Fruit fly (Drosophila melanogaster) whole organism, embryonic: ENCODE measurements around the gene CenB1A.

Experiments
- Ada2b ChIP-seq: fragments of 200-800 bp; sonication (Bioruptor generic); IDR thresholded peaks from 2 replicates; pipeline ENCODE4 v1.3.6; 2022; ENCODE audit warnings: missing biosample characterization, missing genetic modification characterization
- Awh ChIP-seq: fragments of 200-800 bp; sonication (Bioruptor generic); IDR thresholded peaks from 2 replicates; pipeline ENCODE4, ENCODE4 v1.3.6; 2022; ENCODE audit warnings: missing biosample characterization, missing genetic modification characterization
- Bgb ChIP-seq: fragments of 200-800 bp; sonication (Bioruptor generic); IDR thresholded peaks from 2 replicates; pipeline ENCODE4 v1.3.6; 2022; ENCODE audit warnings: missing biosample characterization, missing genetic modification characterization; ENCODE audit not compliant: partially characterized antibody
- CG10209 ChIP-seq: fragments of 200-800 bp; sonication (Bioruptor generic); optimal IDR thresholded peaks from 3 replicates; lab custom pipeline; 2017; ENCODE audit warnings: missing biosample characterization, mild to moderate bottlenecking, missing genetic modification characterization, missing genetic modification reagents
- CG11695 ChIP-seq: fragments of 200-800 bp; sonication (Bioruptor generic); IDR thresholded peaks from 3 replicates; pipeline ENCODE4 v1.3.6; 2022; ENCODE audit warnings: missing biosample characterization, missing genetic modification characterization
- CG11723 ChIP-seq: fragments of 200-800 bp; sonication (Bioruptor generic); optimal IDR thresholded peaks from 2 replicates; lab custom pipeline; 2017; ENCODE audit warnings: missing biosample characterization, mild to moderate bottlenecking, missing genetic modification characterization
- CG1233 ChIP-seq: fragments of 200-800 bp; sonication (Bioruptor generic); optimal IDR thresholded peaks from 4 replicates; lab custom pipeline; 2018; ENCODE audit warnings: missing biosample characterization, mild to moderate bottlenecking, missing genetic modification characterization
- CG17186 ChIP-seq: fragments of 200-800 bp; sonication (Bioruptor generic); optimal IDR thresholded peaks from 3 replicates; lab custom pipeline; 2017; ENCODE audit warnings: missing biosample characterization, missing genetic modification reagents, missing genetic modification characterization
- CG17568 ChIP-seq: fragments of 200-800 bp; sonication (Bioruptor generic); optimal IDR thresholded peaks from 2 replicates; lab custom pipeline; 2018; ENCODE audit warnings: missing biosample characterization, mild to moderate bottlenecking, missing genetic modification characterization, moderate library complexity
- CG1792 ChIP-seq: fragments of 200-800 bp; sonication (Bioruptor generic); optimal IDR thresholded peaks from 2 replicates; lab custom pipeline; 2016; ENCODE audit warnings: missing biosample characterization, missing genetic modification characterization
- CG18476 ChIP-seq: fragments of 200-800 bp; sonication (Bioruptor generic); optimal IDR thresholded peaks from 2 replicates; lab custom pipeline; 2016; ENCODE audit warnings: missing biosample characterization, mild to moderate bottlenecking, missing genetic modification characterization
- CG2199 ChIP-seq: fragments of 200-800 bp; sonication (Bioruptor generic); IDR thresholded peaks from 3 replicates; pipeline ENCODE4 v1.3.6; 2022; ENCODE audit warnings: missing biosample characterization, missing genetic modification characterization
- CG2678 ChIP-seq: fragments of 200-800 bp; sonication (Bioruptor generic); optimal IDR thresholded peaks from 3 replicates; lab custom pipeline; 2019; ENCODE audit warnings: missing biosample characterization, mild to moderate bottlenecking, missing genetic modification characterization, moderate library complexity
- CG3726 ChIP-seq: fragments of 200-800 bp; sonication (Bioruptor generic); IDR thresholded peaks from 3 replicates; pipeline ENCODE4, ENCODE4 v1.3.6; 2022; ENCODE audit warnings: missing biosample characterization, missing genetic modification characterization
- CG42726 ChIP-seq: fragments of 200-800 bp; sonication (Bioruptor generic); IDR thresholded peaks from 2 replicates; pipeline ENCODE4 v1.3.6; 2022; ENCODE audit warnings: missing biosample characterization, missing genetic modification characterization; ENCODE audit not compliant: partially characterized antibody
- CG4707 ChIP-seq: fragments of 200-800 bp; sonication (Bioruptor generic); optimal IDR thresholded peaks from 2 replicates; lab custom pipeline; 2018; ENCODE audit warnings: missing biosample characterization, mild to moderate bottlenecking, missing genetic modification characterization, moderate library complexity
- CG6854 ChIP-seq: fragments of 200-800 bp; sonication (Bioruptor generic); optimal IDR thresholded peaks from 3 replicates; lab custom pipeline; 2017; ENCODE audit warnings: missing biosample characterization, mild to moderate bottlenecking, missing genetic modification characterization
- CG7963 ChIP-seq: fragments of 200-800 bp; sonication (Bioruptor generic); IDR thresholded peaks from 3 replicates; pipeline ENCODE4 v1.3.6; 2022; ENCODE audit warnings: missing biosample characterization, missing genetic modification characterization; ENCODE audit not compliant: partially characterized antibody
- CG9437 ChIP-seq: fragments of 200-800 bp; sonication (Bioruptor generic); optimal IDR thresholded peaks from 2 replicates; lab custom pipeline; 2018; ENCODE audit warnings: missing biosample characterization, mild to moderate bottlenecking, missing genetic modification characterization
- CG9609 ChIP-seq: fragments of 200-800 bp; sonication (Bioruptor generic); optimal IDR thresholded peaks from 3 replicates; lab custom pipeline; 2016; ENCODE audit warnings: missing biosample characterization, missing genetic modification characterization
- CG9817 ChIP-seq: fragments of 200-800 bp; sonication (Bioruptor generic); optimal IDR thresholded peaks from 2 replicates; lab custom pipeline; 2018; ENCODE audit warnings: missing biosample characterization, mild to moderate bottlenecking, missing genetic modification characterization, moderate library complexity
- Dbx ChIP-seq: fragments of 200-800 bp; sonication (Bioruptor generic); IDR thresholded peaks from 3 replicates; pipeline ENCODE4 v1.3.6; 2022; ENCODE audit warnings: missing biosample characterization, missing genetic modification characterization
- Deaf1 ChIP-seq: fragments of 200-800 bp; optimal IDR thresholded peaks from 3 replicates; lab custom pipeline; 2019; ENCODE audit warnings: missing biosample characterization, mild to moderate bottlenecking, missing genetic modification characterization, moderate library complexity
- Dip2 ChIP-seq: fragments of 200-800 bp; sonication (Bioruptor generic); IDR thresholded peaks from 2 replicates; pipeline ENCODE4 v1.3.6; 2022; ENCODE audit warnings: missing biosample characterization, missing genetic modification characterization
- Ets65A ChIP-seq: fragments of 200-800 bp; sonication (Bioruptor generic); peaks from one replicate; lab custom pipeline; 2016; ENCODE audit warnings: missing biosample characterization, missing genetic modification characterization
- Lim3 ChIP-seq: fragments of 200-800 bp; sonication (Bioruptor generic); IDR thresholded peaks from 2 replicates; pipeline ENCODE4 v1.3.6; 2022; ENCODE audit warnings: missing biosample characterization, missing genetic modification characterization
- Mad ChIP-seq: fragments of 200-800 bp; sonication (Bioruptor generic); optimal IDR thresholded peaks from 2 replicates; lab custom pipeline; 2016; ENCODE audit warnings: missing biosample characterization, missing genetic modification characterization
- Max ChIP-seq: fragments of 200-800 bp; sonication (Bioruptor generic); optimal IDR thresholded peaks from 2 replicates; lab custom pipeline; 2016; ENCODE audit warnings: missing biosample characterization, mild to moderate bottlenecking, missing genetic modification characterization
- NFAT ChIP-seq: fragments of 200-800 bp; sonication (Bioruptor generic); IDR thresholded peaks from 2 replicates; pipeline ENCODE4 v1.3.6; 2022; ENCODE audit warnings: missing biosample characterization, missing genetic modification characterization
- Optix ChIP-seq: fragments of 200-800 bp; sonication (Bioruptor generic); IDR thresholded peaks from 3 replicates; pipeline ENCODE4 v1.3.6; 2022; ENCODE audit warnings: missing biosample characterization, missing genetic modification characterization
- Rfx ChIP-seq: fragments of 200-800 bp; sonication (Bioruptor generic); IDR thresholded peaks from 2 replicates; pipeline ENCODE4 v1.3.6; 2022; ENCODE audit warnings: missing biosample characterization, missing genetic modification characterization
- Sry-β ChIP-seq: fragments of 200-800 bp; sonication (Bioruptor generic); optimal IDR thresholded peaks from 2 replicates; lab custom pipeline; 2018; ENCODE audit warnings: missing biosample characterization, mild to moderate bottlenecking, missing genetic modification characterization, moderate library complexity
- bab2 ChIP-seq: fragments of 200-800 bp; sonication (Bioruptor generic); optimal IDR thresholded peaks from 2 replicates; lab custom pipeline; 2016; ENCODE audit warnings: missing biosample characterization, missing genetic modification characterization
- bowl ChIP-seq: fragments of 200-800 bp; sonication (Bioruptor generic); IDR thresholded peaks from 2 replicates; pipeline ENCODE4 v1.3.6; 2022; ENCODE audit warnings: missing biosample characterization, missing genetic modification characterization
- chn ChIP-seq: fragments of 200-800 bp; sonication (Bioruptor generic); optimal IDR thresholded peaks from 2 replicates; lab custom pipeline; 2016; ENCODE audit warnings: missing biosample characterization, missing genetic modification characterization
- crol ChIP-seq: fragments of 200-800 bp; sonication (Bioruptor generic); IDR thresholded peaks from 2 replicates; pipeline ENCODE4 v1.3.6; 2022; ENCODE audit warnings: missing biosample characterization, missing genetic modification characterization
- eyg ChIP-seq: fragments of 200-800 bp; sonication (Bioruptor generic); optimal IDR thresholded peaks from 3 replicates; lab custom pipeline; 2016; ENCODE audit warnings: missing biosample characterization, missing genetic modification characterization
- gem ChIP-seq: fragments of 200-800 bp; sonication (Bioruptor generic); optimal IDR thresholded peaks from 2 replicates; lab custom pipeline; 2019; ENCODE audit warnings: missing biosample characterization, mild to moderate bottlenecking, missing genetic modification characterization, moderate library complexity
- ind ChIP-seq: fragments of 200-800 bp; sonication (Bioruptor generic); optimal IDR thresholded peaks from 3 replicates; lab custom pipeline; 2016; ENCODE audit warnings: missing biosample characterization, missing genetic modification characterization
- kni ChIP-seq: fragments of 200-800 bp; sonication (Bioruptor generic); optimal IDR thresholded peaks from 3 replicates; lab custom pipeline; 2017; ENCODE audit warnings: mild to moderate bottlenecking, missing biosample characterization, missing genetic modification reagents, missing genetic modification characterization
- knrl ChIP-seq: fragments of 200-800 bp; sonication (Bioruptor generic); IDR thresholded peaks from 3 replicates; pipeline ENCODE4 v1.3.6; 2022; ENCODE audit warnings: missing biosample characterization, missing genetic modification characterization; ENCODE audit not compliant: partially characterized antibody
- lilli ChIP-seq: fragments of 200-800 bp; sonication (Bioruptor generic); optimal IDR thresholded peaks from 3 replicates; lab custom pipeline; 2016; ENCODE audit warnings: missing biosample characterization, missing genetic modification characterization
- oc ChIP-seq: fragments of 200-800 bp; sonication (Bioruptor generic); optimal IDR thresholded peaks from 2 replicates; lab custom pipeline; 2018; ENCODE audit warnings: missing biosample characterization, mild to moderate bottlenecking, missing genetic modification characterization, moderate library complexity
- onecut ChIP-seq: fragments of 200-800 bp; sonication (Bioruptor generic); IDR thresholded peaks from 2 replicates; pipeline ENCODE4 v1.3.6; 2022; ENCODE audit warnings: missing biosample characterization, missing genetic modification characterization
- pho ChIP-seq: fragments of 200-800 bp; sonication (Bioruptor generic); optimal IDR thresholded peaks from 2 replicates; lab custom pipeline; 2016; ENCODE audit warnings: missing biosample characterization, missing genetic modification characterization
- pzg ChIP-seq: fragments of 200-800 bp; sonication (Bioruptor generic); optimal IDR thresholded peaks from 3 replicates; lab custom pipeline; 2018; ENCODE audit warnings: missing biosample characterization, mild to moderate bottlenecking, missing genetic modification characterization, moderate library complexity
- sisA ChIP-seq: fragments of 200-800 bp; sonication (Bioruptor generic); IDR thresholded peaks from 2 replicates; pipeline ENCODE4 v1.3.6; 2022; ENCODE audit warnings: missing biosample characterization, missing genetic modification characterization
- slbo ChIP-seq: fragments of 200-800 bp; sonication (Bioruptor generic); IDR thresholded peaks from 2 replicates; pipeline ENCODE4 v1.3.6; 2022; ENCODE audit warnings: missing biosample characterization, missing genetic modification characterization
- tll ChIP-seq, 2 experiments: fragments of 200-800 bp in 1 of 2; fragments of >200 bp in 1 of 2; sonication (Bioruptor generic) in 1 of 2; optimal IDR thresholded peaks; 2 replicates each; lab custom pipeline; 2017 to 2019; ENCODE audit warnings: missing biosample characterization in 2 of 2, missing genetic modification characterization in 2 of 2, mild to moderate bottlenecking in 1 of 2, moderate library complexity in 1 of 2
- trem ChIP-seq: fragments of 200-800 bp; optimal IDR thresholded peaks from 3 replicates; lab custom pipeline; 2019; ENCODE audit warnings: missing biosample characterization, mild to moderate bottlenecking, missing genetic modification characterization, moderate library complexity
- twi ChIP-seq: fragments of 200-800 bp; optimal IDR thresholded peaks from 2 replicates; lab custom pipeline; 2019; ENCODE audit warnings: missing biosample characterization, mild to moderate bottlenecking, missing genetic modification characterization, moderate library complexity
- zfh2 ChIP-seq: fragments of 200-800 bp; sonication (Bioruptor generic); optimal IDR thresholded peaks from 2 replicates; lab custom pipeline; 2016; ENCODE audit warnings: missing biosample characterization, missing genetic modification characterization

Gene CenB1A

DNA sequence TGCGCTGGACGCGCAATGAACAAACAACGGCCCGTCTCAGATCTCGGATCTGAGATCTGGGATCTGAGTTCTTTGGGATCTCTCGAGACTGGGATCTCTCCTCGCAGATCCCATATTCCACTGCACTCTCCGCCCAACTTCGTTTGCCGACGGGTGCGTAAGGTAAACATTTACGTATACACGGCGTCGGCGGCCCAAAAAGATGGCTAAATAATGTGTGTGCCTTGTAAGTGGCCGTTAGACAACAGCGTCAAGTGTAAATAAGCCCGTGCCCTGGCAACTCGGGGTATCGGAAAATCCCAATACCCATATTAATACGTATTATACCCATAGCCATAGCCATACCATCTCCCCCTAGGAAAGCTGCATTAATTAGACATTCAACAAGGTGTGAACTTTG lies 16.5 kb downstream of the CenB1A start (continued):
- no peak for TF ChIP-seq Deaf1 (tag; lab: Kevin White, UChicago)
- TF ChIP-seq CG1233 (GFP tag; lab: Kevin White, UChicago) = no peak
- no peak for TF ChIP-seq CG3726 (GFP tag; lab: Robert Waterston, UW)
- no peak for TF ChIP-seq zfh2 (GFP tag; lab: Kevin White, UChicago)
- TF ChIP-seq CG11723 (GFP tag; lab: Kevin White, UChicago) = no peak
- TF ChIP-seq CG2199 (GFP tag; lab: Robert Waterston, UW) = no peak
- TF ChIP-seq twi (tag; lab: Kevin White, UChicago) = no peak
- TF ChIP-seq CG18476 = no peak
- TF ChIP-seq sisA (GFP tag; lab: Robert Waterston, UW) = no peak
- TF ChIP-seq CG11695 (GFP tag; lab: Robert Waterston, UW) = no peak
- TF ChIP-seq kni = peak; percentile 83
- TF ChIP-seq CG42726 = no peak
- TF ChIP-seq Sry-β = no peak
- no peak for TF ChIP-seq NFAT (GFP tag; lab: Robert Waterston, UW)
- no peak for TF ChIP-seq Dip2 (GFP tag; lab: Robert Waterston, UW)
- no peak for TF ChIP-seq CG1792 (GFP tag; lab: Kevin White, UChicago)
- no peak for TF ChIP-seq bowl (GFP tag; lab: Robert Waterston, UW)
- TF ChIP-seq pzg = no peak
- TF ChIP-seq CG7963 (GFP tag; lab: Robert Waterston, UW) = no peak
- no peak for TF ChIP-seq chn (GFP tag; lab: Kevin White, UChicago)
- no peak for TF ChIP-seq CG17186 (GFP tag; lab: Kevin White, UChicago)
- TF ChIP-seq CG4707 (GFP tag; lab: Kevin White, UChicago) = no peak
- TF ChIP-seq Optix (GFP tag; lab: Robert Waterston, UW) = no peak
- TF ChIP-seq CG17568 (GFP tag; lab: Kevin White, UChicago) = no peak
- no peak for TF ChIP-seq Max (GFP tag; lab: Kevin White, UChicago)
- no peak for TF ChIP-seq Bgb
- no peak for TF ChIP-seq crol (GFP tag; lab: Robert Waterston, UW)
- no peak for TF ChIP-seq Mad (GFP tag; lab: Kevin White, UChicago)
- no peak for TF ChIP-seq gem
- TF ChIP-seq knrl (GFP tag; lab: Robert Waterston, UW) = no peak
- no peak for TF ChIP-seq CG9437 (GFP tag; lab: Kevin White, UChicago)
- no peak for TF ChIP-seq CG9609 (GFP tag; lab: Kevin White, UChicago)
- TF ChIP-seq eyg (GFP tag; lab: Kevin White, UChicago) = no peak
- peak; percentile 39; the same call in 1 of the 2 replicates for TF ChIP-seq Awh (GFP tag; lab: Robert Waterston, UW)
- no peak for TF ChIP-seq Ada2b (GFP tag; lab: Robert Waterston, UW)
- no peak for TF ChIP-seq Lim3 (GFP tag; lab: Robert Waterston, UW)
- no peak for TF ChIP-seq ind (GFP tag; lab: Kevin White, UChicago)
- no peak for TF ChIP-seq lilli
- TF ChIP-seq onecut (GFP tag; lab: Robert Waterston, UW) = 0 out of 2 replicates have a peak, but pooled peaks have one; percentile 8
- TF ChIP-seq CG9817 (tag; lab: Kevin White, UChicago) = no peak
- TF ChIP-seq Dbx (GFP tag; lab: Robert Waterston, UW) = no peak
- TF ChIP-seq oc (tag; lab: Kevin White, UChicago) = no peak
- TF ChIP-seq CG10209 (GFP tag; lab: Kevin White, UChicago) = no peak
- TF ChIP-seq tll (GFP tag; optimal IDR thresholded peaks at IDR 0.05; lab: Kevin White, UChicago) = peak in 1 of 2 experiments; percentile 45
- no peak for TF ChIP-seq CG6854 (GFP tag; lab: Kevin White, UChicago)
- TF ChIP-seq slbo (GFP tag; lab: Robert Waterston, UW) = no peak
- no peak for TF ChIP-seq Ets65A
- no peak for TF ChIP-seq Rfx (GFP tag; lab: Robert Waterston, UW)
- no peak for TF ChIP-seq trem (tag; lab: Kevin White, UChicago)
- TF ChIP-seq CG2678 (tag; lab: Kevin White, UChicago) = no peak
- TF ChIP-seq pho = no peak
- peak; percentile 4 for TF ChIP-seq bab2 (GFP tag; lab: Kevin White, UChicago)
